Worm (Caenorhabditis elegans) whole organism, early embryonic: Measurements from ENCODE around the gene F55C12.2.

Source experiments
- B0310.2 ChIP-seq: sonication (generic microtip); optimal IDR thresholded peaks from 2 replicates; lab custom pipeline; 2016; ENCODE audit warnings: mild to moderate bottlenecking, missing genetic modification characterization, missing compliant biosample characterization
- F13C5.2 ChIP-seq: sonication (generic microtip); optimal IDR thresholded peaks from 2 replicates; lab custom pipeline; 2017; ENCODE audit warnings: mild to moderate bottlenecking, missing genetic modification characterization, inconsistent platforms, missing compliant biosample characterization
- aly-1 ChIP-seq: sonication (generic microtip); optimal IDR thresholded peaks from 2 replicates; lab custom pipeline; 2016; ENCODE audit warnings: missing genetic modification characterization, missing compliant biosample characterization
- ama-1 ChIP-seq: fragments of 150-350 bp; optimal IDR thresholded peaks from 2 replicates; lab custom pipeline; 2014
- ceh-13 ChIP-seq: fragments of 200-800 bp; sonication (Bioruptor generic); optimal IDR thresholded peaks from 2 replicates; lab custom pipeline; 2018; ENCODE audit warnings: mild to moderate bottlenecking, missing genetic modification characterization, missing compliant biosample characterization
- ceh-36 ChIP-seq: sonication (generic microtip); optimal IDR thresholded peaks from 2 replicates; lab custom pipeline; 2016; ENCODE audit warnings: missing genetic modification characterization, inconsistent platforms, missing compliant biosample characterization
- ets-7 ChIP-seq: sonication (generic microtip); optimal IDR thresholded peaks from 2 replicates; lab custom pipeline; 2016; ENCODE audit warnings: missing genotype, missing genetic modification characterization, missing compliant biosample characterization
- flt-1 ChIP-seq: fragments of 200-800 bp; sonication (Bioruptor generic); IDR thresholded peaks from 2 replicates; pipeline ENCODE4 v1.3.6; 2022; ENCODE audit warnings: missing genetic modification characterization, missing compliant biosample characterization
- hmbx-1 ChIP-seq: sonication (generic microtip); optimal IDR thresholded peaks from 2 replicates; lab custom pipeline; 2016; ENCODE audit warnings: mild to moderate bottlenecking, missing genetic modification characterization, missing compliant biosample characterization
- hmg-4 ChIP-seq: fragments of 200-800 bp; sonication (Bioruptor generic); optimal IDR thresholded peaks from 2 replicates; lab custom pipeline; 2018; ENCODE audit warnings: mild to moderate bottlenecking, missing genetic modification characterization, missing compliant biosample characterization
- hnd-1 ChIP-seq: sonication (generic microtip); optimal IDR thresholded peaks from 2 replicates; lab custom pipeline; 2016; ENCODE audit warnings: missing genetic modification characterization, missing compliant biosample characterization
- pes-1 ChIP-seq: fragments of 200-800 bp; sonication (Bioruptor generic); IDR thresholded peaks from 2 replicates; pipeline ENCODE4 v1.3.6; 2022; ENCODE audit warnings: missing genetic modification reagents, missing genetic modification characterization, missing compliant biosample characterization
- scrt-1 ChIP-seq: fragments of 200-800 bp; sonication (Bioruptor generic); IDR thresholded peaks from 2 replicates; pipeline ENCODE4 v1.3.6; 2022; ENCODE audit warnings: missing genetic modification characterization, missing compliant biosample characterization
- sea-1 ChIP-seq: fragments of 200-800 bp; sonication (Bioruptor generic); conservative IDR thresholded peaks from 2 replicates; pipeline ENCODE4 v1.3.6; 2022; ENCODE audit warnings: missing genetic modification characterization, missing compliant biosample characterization
- tbx-11 ChIP-seq: fragments of 200-800 bp; sonication (Bioruptor generic); IDR thresholded peaks from 2 replicates; pipeline ENCODE4 v1.3.6; 2022; ENCODE audit warnings: missing genetic modification characterization, missing compliant biosample characterization
- tbx-37 ChIP-seq: fragments of 200-800 bp; sonication (Bioruptor generic); conservative IDR thresholded peaks from 2 replicates; pipeline ENCODE4 v1.3.6; 2022; ENCODE audit warnings: missing genetic modification reagents, missing genetic modification characterization, missing compliant biosample characterization
- tra-4 ChIP-seq: sonication (generic microtip); optimal IDR thresholded peaks from 2 replicates; lab custom pipeline; 2017; ENCODE audit warnings: missing genetic modification characterization, missing compliant biosample characterization

Gene F55C12.2

DNA sequence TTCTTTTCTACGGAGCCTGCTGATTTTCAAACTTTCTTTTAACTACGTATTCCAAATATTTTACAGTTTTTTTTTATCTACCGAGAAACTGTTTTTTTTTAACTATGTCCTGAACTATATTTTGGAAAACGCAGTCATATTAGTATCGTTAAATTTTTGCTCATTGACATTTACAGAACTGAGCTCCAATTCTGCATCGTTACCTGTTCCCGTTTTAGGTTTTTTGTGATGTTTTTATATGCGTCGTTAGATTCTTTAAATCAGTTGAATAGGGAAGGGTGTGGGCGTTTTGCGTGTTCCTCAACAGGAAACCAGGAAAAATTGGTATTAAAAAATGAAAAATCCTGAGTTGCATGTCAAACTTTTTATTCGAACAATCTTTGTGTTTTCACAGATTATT, 16.2 kb downstream of the F55C12.2 start:
- TF ChIP-seq hmbx-1 (tag; lab: Kevin White, UChicago) (no peak), flt-1 (no peak), ceh-36 (tag; lab: Kevin White, UChicago) (no peak), ama-1 (lab: Kevin White, UChicago) (no peak), sea-1 (no peak), scrt-1 (GFP tag; lab: Robert Waterston, UW) (no peak), tbx-37 (GFP tag; lab: Robert Waterston, UW) (no peak), ets-7 (no peak), aly-1 (no peak), ceh-13 (GFP tag; lab: Kevin White, UChicago) (no peak), hmg-4 (GFP tag; lab: Kevin White, UChicago) (no peak), tbx-11 (GFP tag; lab: Robert Waterston, UW) (no peak), F13C5.2 (tag; lab: Kevin White, UChicago) (no peak), hnd-1 (tag; lab: Kevin White, UChicago) (no peak)

ce11 chrII:5895870-5896269, 19.3 kb downstream of the F55C12.2 start, which contains the start of gene F59G1.4:
Gene F59G1.4, plus strand, starts transcription at chrII:5896170.
- TF ChIP-seq tbx-11 (GFP tag; lab: Robert Waterston, UW) (no peak), hmbx-1 (tag; lab: Kevin White, UChicago) (no peak), tra-4 (tag; lab: Kevin White, UChicago) (no peak), pes-1 (no peak), hmg-4 (GFP tag; lab: Kevin White, UChicago) (no peak), ceh-13 (GFP tag; lab: Kevin White, UChicago) (no peak), sea-1 (no peak)

ce11 chrII:5896512-5896911, 19.9 kb downstream of the F55C12.2 start:
- TF ChIP-seq ets-7: no peak
- TF ChIP-seq tra-4 (tag; lab: Kevin White, UChicago): no peak
- no peak for TF ChIP-seq scrt-1 (GFP tag; lab: Robert Waterston, UW)
- no peak for TF ChIP-seq sea-1
- no peak for TF ChIP-seq hmbx-1 (tag; lab: Kevin White, UChicago)
- TF ChIP-seq aly-1: no peak
- no peak for TF ChIP-seq ceh-13 (GFP tag; lab: Kevin White, UChicago)
- TF ChIP-seq tbx-37 (GFP tag; lab: Robert Waterston, UW): no peak
- no peak for TF ChIP-seq flt-1
- TF ChIP-seq ceh-36 (tag; lab: Kevin White, UChicago): no peak
- no peak for TF ChIP-seq hnd-1 (tag; lab: Kevin White, UChicago)
- TF ChIP-seq ama-1 (lab: Kevin White, UChicago): no peak
- no peak for TF ChIP-seq tbx-11 (GFP tag; lab: Robert Waterston, UW)
- TF ChIP-seq hmg-4 (GFP tag; lab: Kevin White, UChicago): no peak
- no peak for TF ChIP-seq F13C5.2 (tag; lab: Kevin White, UChicago)
- TF ChIP-seq B0310.2 (tag; lab: Kevin White, UChicago): no peak
- no peak for TF ChIP-seq pes-1

- TF ChIP-seq hmg-4 (GFP tag; lab: Kevin White, UChicago): no peak
- TF ChIP-seq pes-1: no peak
- TF ChIP-seq sea-1: no peak
- no peak for TF ChIP-seq ets-7
- TF ChIP-seq F13C5.2 (tag; lab: Kevin White, UChicago): no peak
- no peak for TF ChIP-seq aly-1
- no peak for TF ChIP-seq tra-4 (tag; lab: Kevin White, UChicago)
- TF ChIP-seq hnd-1 (tag; lab: Kevin White, UChicago): no peak
- TF ChIP-seq tbx-11 (GFP tag; lab: Robert Waterston, UW): no peak
- no peak for TF ChIP-seq hmbx-1 (tag; lab: Kevin White, UChicago)
- no peak for TF ChIP-seq tbx-37 (GFP tag; lab: Robert Waterston, UW)
- TF ChIP-seq scrt-1 (GFP tag; lab: Robert Waterston, UW): no peak
- no peak for TF ChIP-seq ama-1 (lab: Kevin White, UChicago)
- TF ChIP-seq ceh-36 (tag; lab: Kevin White, UChicago): no peak
- no peak for TF ChIP-seq ceh-13 (GFP tag; lab: Kevin White, UChicago)
- no peak for TF ChIP-seq flt-1
Observed at ce11 chrII:5899080-5899479, 22.5 kb downstream of the F55C12.2 start.

- no peak for TF ChIP-seq ceh-36 (tag; lab: Kevin White, UChicago)
Observed at ce11 chrII:5899865-5900486, 23.4 kb downstream of the F55C12.2 start.

DNA sequence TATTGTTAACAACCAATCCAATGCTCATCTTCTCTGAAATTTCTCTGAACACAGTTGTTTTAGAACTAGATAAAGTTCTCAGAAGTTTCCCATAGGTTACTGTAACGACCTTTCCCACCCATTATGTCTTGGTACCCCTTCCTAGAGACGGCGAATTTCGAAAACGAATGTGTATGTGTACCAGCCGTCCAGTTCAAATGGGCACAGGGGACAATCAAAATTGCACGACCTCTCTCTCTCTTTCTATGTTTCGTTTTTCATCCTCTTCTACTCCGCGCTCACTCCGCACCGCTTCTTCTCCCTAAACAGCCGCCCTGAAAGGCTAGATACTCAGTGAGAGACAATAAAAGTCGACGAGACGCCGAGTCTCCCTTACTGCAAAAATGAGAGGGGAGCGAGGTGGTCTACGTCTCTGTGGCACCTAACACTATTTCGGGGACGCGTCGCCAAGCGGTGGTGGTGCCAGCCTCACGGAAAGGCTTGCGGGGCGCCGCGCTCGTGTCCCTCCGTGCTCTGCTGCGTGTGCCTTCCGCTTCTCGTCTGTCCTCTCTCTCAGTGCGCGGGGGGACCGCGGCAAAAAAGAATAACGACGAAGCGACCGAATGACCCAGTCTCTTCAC, 24.9 kb downstream of the F55C12.2 start:
- TF ChIP-seq aly-1 (peak; percentile 34), hnd-1 (tag; lab: Kevin White, UChicago) (no peak)

- TF ChIP-seq F13C5.2 (tag; lab: Kevin White, UChicago) (no peak), B0310.2 (tag; lab: Kevin White, UChicago) (no peak), tbx-11 (GFP tag; lab: Robert Waterston, UW) (no peak), ceh-13 (GFP tag; lab: Kevin White, UChicago) (no peak), ceh-36 (tag; lab: Kevin White, UChicago) (no peak), tbx-37 (GFP tag; lab: Robert Waterston, UW) (no peak), aly-1 (no peak), hmbx-1 (tag; lab: Kevin White, UChicago) (no peak), flt-1 (no peak), hnd-1 (tag; lab: Kevin White, UChicago) (no peak), tra-4 (tag; lab: Kevin White, UChicago) (no peak), scrt-1 (GFP tag; lab: Robert Waterston, UW) (no peak), ama-1 (lab: Kevin White, UChicago) (no peak), sea-1 (no peak), pes-1 (no peak), hmg-4 (GFP tag; lab: Kevin White, UChicago) (no peak), ets-7 (no peak)
Observed at ce11 chrII:5902139-5902538, 25.5 kb downstream of the F55C12.2 start.
